Worm (Caenorhabditis elegans): ENCODE data around the gene cyp-37A1.

Gene cyp-37A1

ce11 chrII:14038331-14038730 is 21.6 kb upstream of the cyp-37A1 start (continued):
- TF ChIP-seq T26A8.4 (GFP tag; IDR thresholded peaks at IDR 0.05), result no peak
- TF ChIP-seq jun-1 (tag; optimal IDR thresholded peaks at IDR 0.05), result no peak
- no peak for TF ChIP-seq spr-3 (GFP tag; optimal IDR thresholded peaks at IDR 0.05)
- no peak for TF ChIP-seq mep-1 (tag; optimal IDR thresholded peaks at IDR 0.05)
- no peak for TF ChIP-seq ceh-28 (tag; optimal IDR thresholded peaks at IDR 0.05)
- TF ChIP-seq nhr-41 (GFP tag; IDR thresholded peaks at IDR 0.05), result no peak
- no peak for TF ChIP-seq spr-1 (tag; optimal IDR thresholded peaks at IDR 0.05)
- TF ChIP-seq hmg-1.1 (GFP tag; IDR thresholded peaks at IDR 0.05), result no peak
- no peak for TF ChIP-seq fos-1 (tag; optimal IDR thresholded peaks at IDR 0.05)
- TF ChIP-seq zip-2 (tag; optimal IDR thresholded peaks at IDR 0.05), result no peak
- no peak for TF ChIP-seq lin-15B (tag; optimal IDR thresholded peaks at IDR 0.05)
- TF ChIP-seq snpc-1.2 (GFP tag; IDR thresholded peaks at IDR 0.05), result no peak
- TF ChIP-seq egl-43 (GFP tag; IDR thresholded peaks at IDR 0.05), result 0 out of 2 replicates have a peak, but pooled peaks have one; percentile 21
- TF ChIP-seq nhr-76 (tag; optimal IDR thresholded peaks at IDR 0.05), result no peak
- TF ChIP-seq F49E8.2 (tag; optimal IDR thresholded peaks at IDR 0.05; ENCODE audit: borderline replicate concordance), result no peak
- peak; percentile 54 for TF ChIP-seq nhr-28 (tag; optimal IDR thresholded peaks at IDR 0.05)
- peak; percentile 16; the same call in 1 of the 2 replicates for TF ChIP-seq set-16 (GFP tag; IDR thresholded peaks at IDR 0.05)
- TF ChIP-seq zip-11 (GFP tag; IDR thresholded peaks at IDR 0.05), result no peak
- 0 out of 2 replicates have a peak, but pooled peaks have one; percentile 12 for TF ChIP-seq madf-9 (GFP tag; conservative IDR thresholded peaks at IDR 0.05)
- TF ChIP-seq ama-1 (optimal IDR thresholded peaks at IDR 0.05), result no peak
- no peak for TF ChIP-seq dmd-9 (GFP tag; IDR thresholded peaks at IDR 0.05)
- TF ChIP-seq nhr-11 (tag; optimal IDR thresholded peaks at IDR 0.05), result no peak
- TF ChIP-seq mxl-2 (GFP tag; conservative IDR thresholded peaks at IDR 0.05), result no peak
- no peak for TF ChIP-seq nhr-48 (tag; optimal IDR thresholded peaks at IDR 0.05)
- TF ChIP-seq aha-1 (tag), result peak; percentile 82
- no peak for TF ChIP-seq nhr-77 (tag; optimal IDR thresholded peaks at IDR 0.05)
- TF ChIP-seq lin-38 (GFP tag; IDR thresholded peaks at IDR 0.05), result 0 out of 2 replicates have a peak, but pooled peaks have one; percentile 15
- TF ChIP-seq nhr-111 (GFP tag; optimal IDR thresholded peaks at IDR 0.05), result no peak
- TF ChIP-seq snpc-4 (tag; optimal IDR thresholded peaks at IDR 0.05), result no peak
- TF ChIP-seq mxl-3 (GFP tag; optimal IDR thresholded peaks at IDR 0.05), result peak; percentile 12
- TF ChIP-seq unc-130 (GFP tag; optimal IDR thresholded peaks at IDR 0.05), result no peak
- TF ChIP-seq ZK337.2 (GFP tag; IDR thresholded peaks at IDR 0.05), result no peak
- no peak for TF ChIP-seq T20F7.1 (GFP tag; optimal IDR thresholded peaks at IDR 0.05)
- TF ChIP-seq nhr-237 (tag; optimal IDR thresholded peaks at IDR 0.05), result no peak
- peak; percentile 20 for TF ChIP-seq pqm-1 (tag; optimal IDR thresholded peaks at IDR 0.05)
- no peak for TF ChIP-seq lin-29 (GFP tag; IDR thresholded peaks at IDR 0.05)
- no peak for TF ChIP-seq Y75B8A.6 (GFP tag; IDR thresholded peaks at IDR 0.05)
- no peak for TF ChIP-seq php-3 (GFP tag; IDR thresholded peaks at IDR 0.05)
- TF ChIP-seq hlh-11 (tag; optimal IDR thresholded peaks at IDR 0.05), result peak; percentile 8
- no peak for TF ChIP-seq ztf-11 (tag; optimal IDR thresholded peaks at IDR 0.05)
- no peak for TF ChIP-seq saeg-2 (GFP tag; IDR thresholded peaks at IDR 0.05)
- TF ChIP-seq nhr-25 (tag; optimal IDR thresholded peaks at IDR 0.05; ENCODE audit: borderline replicate concordance, insufficient read depth), result no peak
- no peak for TF ChIP-seq vab-7 (GFP tag; IDR thresholded peaks at IDR 0.05)
- TF ChIP-seq zfp-3 (GFP tag; conservative IDR thresholded peaks at IDR 0.05), result no peak
- TF ChIP-seq lin-39 (tag; optimal IDR thresholded peaks at IDR 0.05), result no peak
- TF ChIP-seq cey-2 (tag; optimal IDR thresholded peaks at IDR 0.05; ENCODE audit: borderline replicate concordance, insufficient read depth), result no peak
- TF ChIP-seq nhr-102 (tag; optimal IDR thresholded peaks at IDR 0.05), result no peak
- TF ChIP-seq skn-1 (tag; optimal IDR thresholded peaks at IDR 0.05), result no peak
- no peak for TF ChIP-seq pha-4 (GFP tag; IDR thresholded peaks at IDR 0.05)
- no peak for TF ChIP-seq pha-4 (tag; optimal IDR thresholded peaks at IDR 0.05)
- TF ChIP-seq ceh-44 (GFP tag; IDR thresholded peaks at IDR 0.05), result no peak
- no peak for TF ChIP-seq Y48G9A.11 (GFP tag; IDR thresholded peaks at IDR 0.05)
- no peak for TF ChIP-seq zag-1 (tag; optimal IDR thresholded peaks at IDR 0.05)
